Worm (Caenorhabditis elegans): ENCODE data around the gene Y26G10.1.

DNA sequence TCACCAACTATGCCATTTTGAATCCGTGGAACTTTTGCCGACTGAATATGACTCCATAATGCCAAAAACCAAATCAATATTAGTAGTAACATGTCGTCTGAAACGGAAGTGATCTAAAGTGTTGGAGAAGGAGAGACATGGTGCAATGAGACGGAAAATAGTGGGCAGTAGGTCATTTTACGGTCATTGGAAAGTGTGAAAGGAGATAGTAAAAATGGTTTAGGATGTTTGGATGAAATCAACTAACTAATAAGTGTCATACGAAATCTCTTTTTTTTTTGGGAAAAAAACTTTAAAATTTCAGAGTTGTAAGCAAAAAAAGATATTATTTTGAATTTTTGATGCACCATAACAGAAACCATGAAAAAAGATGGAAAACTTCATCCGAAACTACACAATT is 44.1 kb upstream of the Y26G10.1 start, which contains the start of gene cutl-4:
- TF ChIP-seq hlh-26 (GFP tag; conservative IDR thresholded peaks at IDR 0.05) (no peak), cebp-2 (GFP tag; IDR thresholded peaks at IDR 0.05) (no peak)
